Fruit fly (Drosophila melanogaster) whole organism, embryonic: ENCODE results near the gene CG6067.
A peak's percentile ranks its signal among the peaks of the same experiment; 100 is the strongest.

Source experiments
- Asciz ChIP-seq: fragments of 200-800 bp; sonication (Bioruptor generic); optimal IDR thresholded peaks from 2 replicates; lab custom pipeline; 2017; ENCODE audit warnings: missing biosample characterization, mild to moderate bottlenecking, missing genetic modification characterization, missing genetic modification reagents
- Atf6 ChIP-seq: fragments of 200-800 bp; sonication (Bioruptor generic); IDR thresholded peaks from 2 replicates; pipeline ENCODE4 v1.3.6; 2022; ENCODE audit warnings: missing biosample characterization, missing genetic modification characterization
- Bteb2 ChIP-seq: fragments of 200-800 bp; sonication (Bioruptor generic); optimal IDR thresholded peaks from 2 replicates; lab custom pipeline; 2016; ENCODE audit warnings: missing biosample characterization, missing genetic modification characterization
- CG10209 ChIP-seq: fragments of 200-800 bp; sonication (Bioruptor generic); optimal IDR thresholded peaks from 3 replicates; lab custom pipeline; 2017; ENCODE audit warnings: missing biosample characterization, mild to moderate bottlenecking, missing genetic modification characterization, missing genetic modification reagents
- CG10654 ChIP-seq: fragments of 200-800 bp; sonication (Bioruptor generic); optimal IDR thresholded peaks from 2 replicates; lab custom pipeline; 2016; ENCODE audit warnings: missing biosample characterization, missing genetic modification characterization
- CG12155 ChIP-seq: fragments of 200-800 bp; sonication (Bioruptor generic); optimal IDR thresholded peaks from 3 replicates; lab custom pipeline; 2016; ENCODE audit warnings: missing biosample characterization, missing genetic modification characterization
- CG12236 ChIP-seq: fragments of 200-800 bp; sonication (Bioruptor generic); optimal IDR thresholded peaks from 2 replicates; lab custom pipeline; 2016; ENCODE audit warnings: missing biosample characterization, missing genetic modification characterization
- CG12942 ChIP-seq: fragments of 200-800 bp; sonication (Bioruptor generic); optimal IDR thresholded peaks from 3 replicates; lab custom pipeline; 2016; ENCODE audit warnings: missing biosample characterization, missing genetic modification characterization
- CG13296 ChIP-seq: fragments of 200-800 bp; sonication (Bioruptor generic); optimal IDR thresholded peaks from 3 replicates; lab custom pipeline; 2018; ENCODE audit warnings: missing biosample characterization, mild to moderate bottlenecking, missing genetic modification characterization
- CG13424 ChIP-seq: fragments of 200-800 bp; sonication (Bioruptor generic); optimal IDR thresholded peaks from 2 replicates; lab custom pipeline; 2019; ENCODE audit warnings: missing biosample characterization, mild to moderate bottlenecking, missing genetic modification characterization, moderate library complexity
- CG14050 ChIP-seq: fragments of 200-800 bp; sonication (Bioruptor generic); IDR thresholded peaks from 3 replicates; pipeline ENCODE4 v1.3.6; 2022; ENCODE audit warnings: missing biosample characterization, missing genetic modification characterization
- CG14710 ChIP-seq: fragments of 200-800 bp; sonication (Bioruptor generic); optimal IDR thresholded peaks from 3 replicates; lab custom pipeline; 2019; ENCODE audit warnings: missing biosample characterization, mild to moderate bottlenecking, missing genetic modification characterization, moderate library complexity
- CG15514 ChIP-seq: fragments of 200-800 bp; sonication (Bioruptor generic); optimal IDR thresholded peaks from 3 replicates; lab custom pipeline; 2017; ENCODE audit warnings: missing biosample characterization, missing genetic modification characterization, mild to moderate bottlenecking, moderate library complexity, missing genetic modification reagents
- CG16815 ChIP-seq: fragments of 200-800 bp; sonication (Bioruptor generic); optimal IDR thresholded peaks from 3 replicates; lab custom pipeline; 2017; ENCODE audit warnings: missing biosample characterization, mild to moderate bottlenecking, missing genetic modification characterization
- CG2199 ChIP-seq: fragments of 200-800 bp; sonication (Bioruptor generic); IDR thresholded peaks from 3 replicates; pipeline ENCODE4 v1.3.6; 2022; ENCODE audit warnings: missing biosample characterization, missing genetic modification characterization
- CG2202 ChIP-seq: fragments of 200-800 bp; sonication (Bioruptor generic); optimal IDR thresholded peaks from 2 replicates; lab custom pipeline; 2018; ENCODE audit warnings: missing biosample characterization, mild to moderate bottlenecking, missing genetic modification characterization
- CG3163 ChIP-seq: fragments of 200-800 bp; sonication (Bioruptor generic); optimal IDR thresholded peaks from 3 replicates; lab custom pipeline; 2016; ENCODE audit warnings: missing biosample characterization, missing genetic modification characterization
- CG32772 ChIP-seq: fragments of 200-800 bp; sonication (Bioruptor generic); IDR thresholded peaks from 2 replicates; pipeline ENCODE4 v1.3.6; 2022; ENCODE audit warnings: missing biosample characterization, missing genetic modification characterization
- CG33557 ChIP-seq: fragments of 200-800 bp; sonication (Bioruptor generic); optimal IDR thresholded peaks from 2 replicates; lab custom pipeline; 2019; ENCODE audit warnings: missing biosample characterization, mild to moderate bottlenecking, missing genetic modification characterization, moderate library complexity
- CG3847 ChIP-seq: fragments of 200-800 bp; sonication (Bioruptor generic); IDR thresholded peaks from 2 replicates; pipeline ENCODE4 v1.3.6; 2022; ENCODE audit warnings: missing biosample characterization, missing genetic modification characterization
- CG3995 ChIP-seq: fragments of 200-800 bp; sonication (Bioruptor generic); optimal IDR thresholded peaks from 3 replicates; lab custom pipeline; 2016; ENCODE audit warnings: missing biosample characterization, missing genetic modification characterization
- CG6813 ChIP-seq: fragments of 200-800 bp; sonication (Bioruptor generic); optimal IDR thresholded peaks from 2 replicates; lab custom pipeline; 2017; ENCODE audit warnings: missing biosample characterization, missing genetic modification characterization, mild to moderate bottlenecking, moderate library complexity, missing genetic modification reagents
- CG9609 ChIP-seq: fragments of 200-800 bp; sonication (Bioruptor generic); optimal IDR thresholded peaks from 3 replicates; lab custom pipeline; 2016; ENCODE audit warnings: missing biosample characterization, missing genetic modification characterization
- CG9727 ChIP-seq: fragments of 200-800 bp; sonication (Bioruptor generic); optimal IDR thresholded peaks from 3 replicates; lab custom pipeline; 2017; ENCODE audit warnings: missing biosample characterization, mild to moderate bottlenecking, missing genetic modification characterization
- E2f2 ChIP-seq: fragments of 200-800 bp; sonication (Bioruptor generic); IDR thresholded peaks from 2 replicates; pipeline ENCODE4 v1.3.6; 2022; ENCODE audit warnings: missing biosample characterization, missing genetic modification characterization
- ERR ChIP-seq: fragments of 200-800 bp; sonication (Bioruptor generic); optimal IDR thresholded peaks from 2 replicates; lab custom pipeline; 2016; ENCODE audit warnings: missing biosample characterization, missing genetic modification characterization
- HHEX ChIP-seq: fragments of 200-800 bp; sonication (Bioruptor generic); optimal IDR thresholded peaks from 3 replicates; lab custom pipeline; 2017; ENCODE audit warnings: missing biosample characterization, mild to moderate bottlenecking, missing genetic modification characterization, missing genetic modification reagents
- PHDP ChIP-seq: fragments of 200-800 bp; sonication (Bioruptor generic); optimal IDR thresholded peaks from 3 replicates; lab custom pipeline; 2018; ENCODE audit warnings: missing biosample characterization, mild to moderate bottlenecking, missing genetic modification characterization, moderate library complexity
- Ptx1 ChIP-seq: fragments of 200-800 bp; sonication (Bioruptor generic); IDR thresholded peaks from 2 replicates; pipeline ENCODE4 v1.3.6; 2022; ENCODE audit warnings: missing biosample characterization, missing genetic modification characterization
- Sry-δ ChIP-seq: fragments of 200-800 bp; sonication (Bioruptor generic); optimal IDR thresholded peaks from 2 replicates; lab custom pipeline; 2016; ENCODE audit warnings: missing biosample characterization, missing genetic modification characterization
- Taf1 ChIP-seq: fragments of 200-800 bp; sonication (Bioruptor generic); IDR thresholded peaks from 2 replicates; pipeline ENCODE4 v1.3.6; 2022; ENCODE audit warnings: missing biosample characterization, missing genetic modification characterization
- Xbp1 ChIP-seq: fragments of 200-800 bp; sonication (Bioruptor generic); optimal IDR thresholded peaks from 3 replicates; lab custom pipeline; 2016; ENCODE audit warnings: missing biosample characterization, mild to moderate bottlenecking, missing genetic modification characterization
- bsh ChIP-seq, 2 experiments: fragments of 200-800 bp; sonication (Bioruptor generic); optimal IDR thresholded peaks; 2 replicates each; lab custom pipeline; 2017 to 2018; ENCODE audit warnings: mild to moderate bottlenecking in 2 of 2, missing biosample characterization in 2 of 2, missing genetic modification characterization in 2 of 2, moderate library complexity in 1 of 2
- cad ChIP-seq: fragments of >200 bp; optimal IDR thresholded peaks from 2 replicates; lab custom pipeline; 2017; ENCODE audit warnings: missing biosample characterization, missing genetic modification characterization
- corto ChIP-seq: fragments of 200-800 bp; sonication (Bioruptor generic); optimal IDR thresholded peaks from 2 replicates; lab custom pipeline; 2016; ENCODE audit warnings: missing biosample characterization, mild to moderate bottlenecking, missing genetic modification characterization, moderate library complexity
- crp ChIP-seq, 2 experiments: fragments of 200-800 bp; sonication (Bioruptor generic); optimal IDR thresholded peaks; 2 replicates in 1 of 2; 3 replicates in 1 of 2; lab custom pipeline; 2017; ENCODE audit warnings: missing biosample characterization in 2 of 2, missing genetic modification characterization in 2 of 2, mild to moderate bottlenecking in 1 of 2, moderate library complexity in 1 of 2
- dmrt11E ChIP-seq: fragments of 200-800 bp; sonication (Bioruptor generic); optimal IDR thresholded peaks from 3 replicates; lab custom pipeline; 2018; ENCODE audit warnings: missing biosample characterization, mild to moderate bottlenecking, missing genetic modification characterization, moderate library complexity
- gcm2 ChIP-seq: fragments of 200-800 bp; sonication (Bioruptor generic); optimal IDR thresholded peaks from 2 replicates; lab custom pipeline; 2016; ENCODE audit warnings: missing biosample characterization, missing genetic modification characterization
- hth ChIP-seq: fragments of >200 bp; optimal IDR thresholded peaks from 2 replicates; lab custom pipeline; 2017; ENCODE audit warnings: inconsistent platforms
- lbe ChIP-seq: fragments of 200-800 bp; sonication (Bioruptor generic); optimal IDR thresholded peaks from 2 replicates; lab custom pipeline; 2016; ENCODE audit warnings: missing biosample characterization, mild to moderate bottlenecking, missing genetic modification characterization
- nau ChIP-seq: fragments of 200-800 bp; sonication (Bioruptor generic); optimal IDR thresholded peaks from 3 replicates; lab custom pipeline; 2017; ENCODE audit warnings: missing biosample characterization, mild to moderate bottlenecking, missing genetic modification characterization, missing genetic modification reagents
- onecut ChIP-seq: fragments of 200-800 bp; sonication (Bioruptor generic); IDR thresholded peaks from 2 replicates; pipeline ENCODE4 v1.3.6; 2022; ENCODE audit warnings: missing biosample characterization, missing genetic modification characterization
- org-1 ChIP-seq: fragments of 200-800 bp; sonication (Bioruptor generic); optimal IDR thresholded peaks from 2 replicates; lab custom pipeline; 2017; ENCODE audit warnings: missing biosample characterization, missing genetic modification characterization
- peb ChIP-seq: fragments of 200-800 bp; sonication (Bioruptor generic); IDR thresholded peaks from 2 replicates; pipeline ENCODE4 v1.3.6; 2022; ENCODE audit warnings: missing biosample characterization, missing genetic modification characterization
- pfk ChIP-seq: fragments of 200-800 bp; sonication (Bioruptor generic); optimal IDR thresholded peaks from 2 replicates; lab custom pipeline; 2018; ENCODE audit warnings: missing biosample characterization, mild to moderate bottlenecking, missing genetic modification characterization, moderate library complexity
- stc ChIP-seq: fragments of 200-800 bp; sonication (Bioruptor generic); IDR thresholded peaks from 2 replicates; pipeline ENCODE4 v1.3.6; 2022; ENCODE audit warnings: missing biosample characterization, missing genetic modification characterization
- tap ChIP-seq: fragments of 200-800 bp; optimal IDR thresholded peaks from 3 replicates; lab custom pipeline; 2019; ENCODE audit warnings: missing biosample characterization, mild to moderate bottlenecking, missing genetic modification characterization, moderate library complexity
- toy ChIP-seq: fragments of 200-800 bp; sonication (Bioruptor generic); IDR thresholded peaks from 2 replicates; pipeline ENCODE4 v1.3.6; 2022; ENCODE audit warnings: missing biosample characterization, missing genetic modification characterization
- ttk ChIP-seq: fragments of 200-800 bp; sonication (Bioruptor generic); IDR thresholded peaks from 2 replicates; pipeline ENCODE4 v2.1.2; 2022; ENCODE audit warnings: missing biosample characterization, missing genetic modification characterization
- tx ChIP-seq: fragments of 200-800 bp; sonication (Bioruptor generic); optimal IDR thresholded peaks from 2 replicates; lab custom pipeline; 2016; ENCODE audit warnings: missing biosample characterization, missing genetic modification characterization

The CG6067 gene

DNA sequence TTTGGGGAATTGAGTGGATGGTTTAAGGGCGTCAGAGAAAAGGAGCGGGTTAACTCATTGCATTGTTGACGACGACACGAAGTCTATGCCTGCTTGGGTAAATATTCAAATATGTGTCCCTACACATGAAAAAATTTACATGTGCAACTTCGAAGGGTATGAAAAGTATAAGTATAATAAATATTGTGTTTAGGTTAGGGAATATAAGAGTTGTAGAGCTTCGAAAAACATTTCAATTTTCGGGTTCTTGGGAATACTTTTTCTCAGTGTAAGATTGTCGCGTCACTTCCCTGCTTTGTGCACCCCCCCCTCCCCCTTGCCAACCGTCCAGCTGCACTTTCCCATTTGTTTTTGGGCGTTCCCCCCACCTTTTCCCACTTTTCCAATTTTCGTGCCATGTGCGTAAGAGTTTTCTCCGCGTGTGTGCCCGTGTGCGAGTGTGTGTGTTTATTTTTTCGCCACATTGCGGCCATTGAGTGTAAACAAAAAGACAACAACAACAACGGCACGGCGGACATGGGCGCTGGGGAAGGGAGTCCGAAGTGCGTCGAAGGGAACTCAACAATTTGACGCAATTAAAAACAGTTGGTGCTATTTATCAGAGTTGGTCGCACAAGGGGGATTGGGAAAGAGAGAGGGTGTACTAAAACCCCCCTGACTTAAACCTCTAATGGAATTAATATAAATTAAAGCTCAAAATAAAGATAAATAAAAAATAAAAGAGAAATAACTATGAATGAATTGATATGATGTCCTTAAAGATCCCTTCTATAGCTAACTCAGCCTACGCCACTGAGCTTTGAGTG is 14.6 kb downstream of the CG6067 start (continued):
- TF ChIP-seq CG6813 (GFP tag; lab: Kevin White, UChicago) (peak; percentile 16), CG2199 (no peak), Xbp1 (GFP tag; lab: Kevin White, UChicago) (peak; percentile 39), onecut (no peak; the same call in 1 of the 2 replicates), dmrt11E (tag; lab: Kevin White, UChicago) (peak; percentile 60), peb (no peak), bsh (GFP tag; optimal IDR thresholded peaks at IDR 0.05; lab: Kevin White, UChicago) (peak in 1 of 2 experiments; percentile 39), CG14710 (tag; lab: Kevin White, UChicago) (peak; percentile 45), gcm2 (GFP tag; lab: Kevin White, UChicago) (no peak), CG12155 (peak; percentile 48), stc (GFP tag; lab: Robert Waterston, UW) (no peak), CG10209 (GFP tag; lab: Kevin White, UChicago) (peak; percentile 53), ERR (GFP tag; lab: Kevin White, UChicago) (no peak), CG15514 (GFP tag; lab: Kevin White, UChicago) (no peak), CG12236 (GFP tag; lab: Kevin White, UChicago) (no peak), CG9609 (GFP tag; lab: Kevin White, UChicago) (no peak), HHEX (no peak), CG33557 (GFP tag; lab: Kevin White, UChicago) (peak; percentile 11), CG3163 (GFP tag; lab: Kevin White, UChicago) (no peak), Sry-δ (GFP tag; lab: Kevin White, UChicago) (no peak), cad (GFP tag; lab: Kevin White, UChicago) (no peak), Atf6 (GFP tag; lab: Robert Waterston, UW) (no peak), nau (peak; percentile 21), lbe (GFP tag; lab: Kevin White, UChicago) (no peak), CG13424 (tag; lab: Kevin White, UChicago) (peak; percentile 60), Asciz (no peak), CG14050 (GFP tag; lab: Robert Waterston, UW) (no peak), CG13296 (GFP tag; lab: Kevin White, UChicago) (peak; percentile 14), Ptx1 (peak; percentile 32), E2f2 (GFP tag; lab: Robert Waterston, UW) (no peak), CG3847 (GFP tag; lab: Robert Waterston, UW) (no peak), ttk (peak; percentile 26; the same call in 1 of the 2 replicates), crp (GFP tag; optimal IDR thresholded peaks at IDR 0.05; lab: Kevin White, UChicago) (no peak), PHDP (tag; lab: Kevin White, UChicago) (peak; percentile 44), tap (tag; lab: Kevin White, UChicago) (no peak), CG12942 (GFP tag; lab: Kevin White, UChicago) (no peak), org-1 (GFP tag; lab: Kevin White, UChicago) (peak; percentile 20), Taf1 (GFP tag; lab: Robert Waterston, UW) (0 out of 2 replicates have a peak, but pooled peaks have one; percentile 6), CG32772 (GFP tag; lab: Robert Waterston, UW) (peak; percentile 37), Bteb2 (GFP tag; lab: Kevin White, UChicago) (no peak), CG16815 (GFP tag; lab: Kevin White, UChicago) (peak; percentile 17), corto (GFP tag; lab: Kevin White, UChicago) (no peak), CG9727 (GFP tag; lab: Kevin White, UChicago) (peak; percentile 61), CG3995 (GFP tag; lab: Kevin White, UChicago) (no peak), toy (no peak), CG10654 (no peak), tx (no peak), CG2202 (tag; lab: Kevin White, UChicago) (peak; percentile 11), hth (no peak), pfk (no peak)
